Worm (Caenorhabditis elegans) whole organism, L4 larva: ENCODE measurements around the gene pqn-10.

Experiments used
- R02D3.7 ChIP-seq: fragments of 150-350 bp; sonication (generic microtip); optimal IDR thresholded peaks from 3 replicates; lab custom pipeline; 2014; ENCODE audit warnings: missing biosample characterization, missing genetic modification characterization
- Y105C5A.15 ChIP-seq: fragments of 200-800 bp; sonication (Bioruptor generic); IDR thresholded peaks from 2 replicates; pipeline ENCODE4 v1.3.6; 2022; ENCODE audit warnings: missing genetic modification characterization, missing compliant biosample characterization
- daf-8 ChIP-seq: fragments of 200-800 bp; sonication (Bioruptor generic); IDR thresholded peaks from 2 replicates; pipeline ENCODE4 v1.3.6; 2022; ENCODE audit warnings: missing genetic modification characterization, missing compliant biosample characterization
- egl-27 ChIP-seq: sonication (generic microtip); optimal IDR thresholded peaks from 3 replicates; lab custom pipeline; 2017; ENCODE audit warnings: missing biosample characterization, missing genetic modification reagents, missing genetic modification characterization
- fkh-10 ChIP-seq: fragments of 150-350 bp; optimal IDR thresholded peaks from 2 replicates; lab custom pipeline; 2014; ENCODE audit warnings: missing biosample characterization, missing genetic modification reagents, missing genetic modification characterization
- jun-1 ChIP-seq: fragments of 150-350 bp; optimal IDR thresholded peaks from 2 replicates; lab custom pipeline; 2014; ENCODE audit warnings: missing biosample characterization, missing genetic modification reagents, missing genetic modification characterization
- mdt-29 ChIP-seq: fragments of 200-800 bp; sonication (Bioruptor generic); IDR thresholded peaks from 2 replicates; pipeline ENCODE4 v1.3.6; 2022; ENCODE audit warnings: missing genetic modification reagents, missing genetic modification characterization, missing compliant biosample characterization
- nhr-237 ChIP-seq: sonication (generic microtip); optimal IDR thresholded peaks from 2 replicates; lab custom pipeline; 2017; ENCODE audit warnings: missing biosample characterization, missing genetic modification characterization
- nhr-28 ChIP-seq: fragments of 150-350 bp; optimal IDR thresholded peaks from 2 replicates; lab custom pipeline; 2014; ENCODE audit warnings: missing biosample characterization, missing genetic modification characterization
- pqm-1 ChIP-seq: sonication (generic microtip); optimal IDR thresholded peaks from 2 replicates; lab custom pipeline; 2017; ENCODE audit warnings: missing biosample characterization, missing genetic modification characterization
- unc-130 ChIP-seq: sonication (generic microtip); optimal IDR thresholded peaks from 2 replicates; lab custom pipeline; 2016; ENCODE audit warnings: missing genetic modification reagents, missing genetic modification characterization, missing compliant biosample characterization

DNA sequence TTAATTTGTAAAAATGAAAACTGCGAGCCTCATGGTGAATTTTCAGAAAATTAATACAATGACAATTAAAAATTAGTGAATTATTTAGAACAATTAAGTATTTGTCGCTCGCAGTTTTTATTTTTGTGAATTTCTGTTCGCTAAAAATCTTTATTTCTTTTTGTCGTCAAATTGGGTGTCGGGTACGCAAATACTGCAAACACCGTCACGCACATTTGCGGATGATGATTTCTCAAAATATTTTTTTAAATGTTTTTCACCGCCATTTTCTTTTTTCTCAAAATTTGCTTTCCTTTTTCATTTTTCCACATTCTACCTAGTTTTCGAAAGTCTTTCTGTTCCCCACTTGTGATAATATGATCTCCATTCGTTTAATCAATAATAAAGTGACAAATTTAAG lies 39.1 kb upstream of the pqn-10 start:
- TF ChIP-seq mdt-29 (GFP tag; lab: Robert Waterston, UW) (no peak), R02D3.7 (no peak), daf-8 (GFP tag; lab: Robert Waterston, UW) (no peak), pqm-1 (tag; lab: Kevin White, UChicago) (no peak), Y105C5A.15 (GFP tag; lab: Robert Waterston, UW) (no peak), egl-27 (tag; lab: Kevin White, UChicago) (no peak), fkh-10 (GFP tag; lab: Kevin White, UChicago) (no peak), nhr-28 (tag; lab: Kevin White, UChicago) (no peak), jun-1 (no peak), unc-130 (GFP tag; lab: Kevin White, UChicago) (no peak), nhr-237 (tag; lab: Kevin White, UChicago) (no peak)
